Fruit fly (Drosophila melanogaster): ENCODE results near the gene sdk.
A peak's percentile ranks its signal among the peaks of the same experiment; 100 is the strongest.

sdk gene

DNA sequence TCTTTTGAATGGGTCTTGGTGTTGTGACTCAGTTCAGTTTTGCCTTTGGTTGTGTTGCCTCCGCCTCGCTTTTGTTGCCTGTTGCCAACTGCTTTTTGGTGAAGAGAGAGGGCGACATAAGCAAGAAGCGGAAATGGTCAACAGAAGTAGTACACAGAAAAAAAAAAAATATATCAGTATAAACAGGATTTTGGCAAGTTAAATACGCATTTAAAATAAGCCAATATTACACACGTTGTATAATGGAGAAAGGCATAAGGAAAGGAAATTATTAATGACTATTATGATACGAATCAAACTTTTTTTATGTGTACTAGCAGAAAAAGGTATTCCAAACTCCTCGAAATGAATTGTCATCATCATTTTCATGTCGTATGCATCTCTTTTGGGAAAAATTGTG, 9.4 kb downstream of the sdk start:
- TF ChIP-seq Hr38 (GFP tag; optimal IDR thresholded peaks at IDR 0.05) (no peak), ss (GFP tag; optimal IDR thresholded peaks at IDR 0.05) (no peak), CG7368 (GFP tag; optimal IDR thresholded peaks at IDR 0.05) (no peak), achi (GFP tag; optimal IDR thresholded peaks at IDR 0.05) (peak; percentile 22), Sox14 (GFP tag; optimal IDR thresholded peaks at IDR 0.05) (peak; percentile 18), topi (GFP tag; optimal IDR thresholded peaks at IDR 0.05) (peak; percentile 56), CG3032 (tag; optimal IDR thresholded peaks at IDR 0.05) (no peak), Blimp-1 (GFP tag; optimal IDR thresholded peaks at IDR 0.05) (no peak), CG8632 (GFP tag; optimal IDR thresholded peaks at IDR 0.05) (peak; percentile 19), CG11762 (GFP tag; optimal IDR thresholded peaks at IDR 0.05; ENCODE audit: insufficient read depth) (no peak), CG6854 (GFP tag; optimal IDR thresholded peaks at IDR 0.05) (no peak), dsx (GFP tag; optimal IDR thresholded peaks at IDR 0.05; ENCODE audit: poor library complexity, severe bottlenecking) (no peak), Eip93F (GFP tag; optimal IDR thresholded peaks at IDR 0.05) (no peak), CG10631 (GFP tag; optimal IDR thresholded peaks at IDR 0.05) (no peak), Sox15 (GFP tag; optimal IDR thresholded peaks at IDR 0.05) (no peak), pdm3 (GFP tag; optimal IDR thresholded peaks at IDR 0.05) (peak; percentile 35), OdsH (GFP tag; optimal IDR thresholded peaks at IDR 0.05) (peak; percentile 38), Eip78C (GFP tag) (peak; percentile 84), Sox102F (GFP tag; optimal IDR thresholded peaks at IDR 0.05) (peak; percentile 51), cyc (GFP tag; optimal IDR thresholded peaks at IDR 0.05) (peak; percentile 36), net (GFP tag; optimal IDR thresholded peaks at IDR 0.05) (peak; percentile 19), Gug (GFP tag; IDR thresholded peaks at IDR 0.05) (no peak), Eip75B (GFP tag; optimal IDR thresholded peaks at IDR 0.05) (peak; percentile 48), CG6808 (GFP tag; optimal IDR thresholded peaks at IDR 0.05) (no peak), CG4318 (GFP tag; optimal IDR thresholded peaks at IDR 0.05) (no peak), Met (GFP tag; optimal IDR thresholded peaks at IDR 0.05) (peak; percentile 64), CG11902 (GFP tag; optimal IDR thresholded peaks at IDR 0.05) (peak; percentile 27), CG11294 (GFP tag; IDR thresholded peaks at IDR 0.05) (no peak), Ets96B (tag; optimal IDR thresholded peaks at IDR 0.05) (no peak), lz (GFP tag; optimal IDR thresholded peaks at IDR 0.05) (peak; percentile 23), Hr39 (GFP tag; optimal IDR thresholded peaks at IDR 0.05) (peak; percentile 49), Hr4 (GFP tag; optimal IDR thresholded peaks at IDR 0.05) (no peak), CG34406 (GFP tag; optimal IDR thresholded peaks at IDR 0.05) (peak; percentile 51), CG31627 (GFP tag; optimal IDR thresholded peaks at IDR 0.05) (peak; percentile 52), CG15336 (GFP tag; IDR thresholded peaks at IDR 0.05) (0 out of 2 replicates have a peak, but pooled peaks have one; percentile 21), CG32006 (GFP tag; optimal IDR thresholded peaks at IDR 0.05) (no peak), vri (GFP tag; optimal IDR thresholded peaks at IDR 0.05) (no peak), salr (GFP tag; optimal IDR thresholded peaks at IDR 0.05) (no peak), fd59A (GFP tag; optimal IDR thresholded peaks at IDR 0.05) (no peak), acj6 (GFP tag; optimal IDR thresholded peaks at IDR 0.05) (peak; percentile 51), CG3919 (GFP tag; optimal IDR thresholded peaks at IDR 0.05) (peak; percentile 41), CG8119 (GFP tag; IDR thresholded peaks at IDR 0.05) (no peak), CG1621 (tag; optimal IDR thresholded peaks at IDR 0.05) (no peak), fkh (GFP tag; optimal IDR thresholded peaks at IDR 0.05) (no peak), CG8319 (GFP tag; optimal IDR thresholded peaks at IDR 0.05) (peak; percentile 9), eg (GFP tag; IDR thresholded peaks at IDR 0.05) (no peak), CG6163 (GFP tag; IDR thresholded peaks at IDR 0.05) (peak; percentile 46; the same call in 1 of the 3 replicates), svp (GFP tag) (peak; percentile 72), CG6792 (GFP tag; optimal IDR thresholded peaks at IDR 0.05) (peak; percentile 42), fd85E (GFP tag; optimal IDR thresholded peaks at IDR 0.05) (no peak), CG6276 (GFP tag; optimal IDR thresholded peaks at IDR 0.05) (no peak), Smox (GFP tag; optimal IDR thresholded peaks at IDR 0.05) (peak; percentile 42), CG16779 (tag; optimal IDR thresholded peaks at IDR 0.05) (no peak)

All from whole organism, prepupa.